Fruit fly (Drosophila melanogaster) whole organism, embryonic: Measurements from ENCODE around the gene CG32590.

Experiments
- Blimp-1 ChIP-seq: fragments of 200-800 bp; sonication (Bioruptor generic); optimal IDR thresholded peaks from 3 replicates; lab custom pipeline; 2018; ENCODE audit warnings: missing biosample characterization, missing genetic modification characterization, mild to moderate bottlenecking, moderate library complexity, missing genetic modification reagents
- CG10209 ChIP-seq: fragments of 200-800 bp; sonication (Bioruptor generic); optimal IDR thresholded peaks from 3 replicates; lab custom pipeline; 2017; ENCODE audit warnings: missing biosample characterization, mild to moderate bottlenecking, missing genetic modification characterization, missing genetic modification reagents
- CG11504 ChIP-seq: fragments of 200-800 bp; sonication (Bioruptor generic); optimal IDR thresholded peaks from 3 replicates; lab custom pipeline; 2019; ENCODE audit warnings: missing biosample characterization, mild to moderate bottlenecking, missing genetic modification characterization, moderate library complexity
- CG12391 ChIP-seq: fragments of 200-800 bp; sonication (Bioruptor generic); optimal IDR thresholded peaks from 3 replicates; lab custom pipeline; 2018; ENCODE audit warnings: missing biosample characterization, mild to moderate bottlenecking, missing genetic modification characterization, moderate library complexity
- CG12744 ChIP-seq: fragments of 200-800 bp; sonication (Bioruptor generic); optimal IDR thresholded peaks from 2 replicates; lab custom pipeline; 2016; ENCODE audit warnings: missing biosample characterization, missing genetic modification characterization
- CG13424 ChIP-seq: fragments of 200-800 bp; sonication (Bioruptor generic); optimal IDR thresholded peaks from 2 replicates; lab custom pipeline; 2019; ENCODE audit warnings: missing biosample characterization, mild to moderate bottlenecking, missing genetic modification characterization, moderate library complexity
- CG13894 ChIP-seq: fragments of 200-800 bp; sonication (Bioruptor generic); optimal IDR thresholded peaks from 3 replicates; lab custom pipeline; 2018; ENCODE audit warnings: missing biosample characterization, mild to moderate bottlenecking, missing genetic modification characterization, moderate library complexity
- CG14710 ChIP-seq: fragments of 200-800 bp; sonication (Bioruptor generic); optimal IDR thresholded peaks from 3 replicates; lab custom pipeline; 2019; ENCODE audit warnings: missing biosample characterization, mild to moderate bottlenecking, missing genetic modification characterization, moderate library complexity
- CG15601 ChIP-seq: fragments of 200-800 bp; sonication (Bioruptor generic); optimal IDR thresholded peaks from 3 replicates; lab custom pipeline; 2019; ENCODE audit warnings: missing biosample characterization, mild to moderate bottlenecking, missing genetic modification characterization, moderate library complexity
- CG17802 ChIP-seq: fragments of 200-800 bp; sonication (Bioruptor generic); optimal IDR thresholded peaks from 2 replicates; lab custom pipeline; 2018; ENCODE audit warnings: missing biosample characterization, mild to moderate bottlenecking, missing genetic modification characterization, moderate library complexity
- CG18599 ChIP-seq: fragments of 200-800 bp; sonication (Bioruptor generic); optimal IDR thresholded peaks from 3 replicates; lab custom pipeline; 2017; ENCODE audit warnings: missing biosample characterization, missing genetic modification characterization, mild to moderate bottlenecking, moderate library complexity, missing genetic modification reagents
- CG2678 ChIP-seq: fragments of 200-800 bp; sonication (Bioruptor generic); optimal IDR thresholded peaks from 3 replicates; lab custom pipeline; 2019; ENCODE audit warnings: missing biosample characterization, mild to moderate bottlenecking, missing genetic modification characterization, moderate library complexity
- CG31224 ChIP-seq: fragments of 200-800 bp; sonication (Bioruptor generic); IDR thresholded peaks from 2 replicates; pipeline ENCODE4 v1.3.6; 2022; ENCODE audit warnings: missing biosample characterization, missing genetic modification characterization
- CG31441 ChIP-seq: fragments of 200-800 bp; sonication (Bioruptor generic); IDR thresholded peaks from 2 replicates; pipeline ENCODE4 v1.3.6; 2022; ENCODE audit warnings: missing biosample characterization, missing genetic modification characterization
- CG7372 ChIP-seq: fragments of 200-800 bp; sonication (Bioruptor generic); IDR thresholded peaks from 2 replicates; pipeline ENCODE4 v1.3.6; 2022; ENCODE audit warnings: missing biosample characterization, missing genetic modification characterization
- CG7839 ChIP-seq: fragments of 200-800 bp; sonication (Bioruptor generic); optimal IDR thresholded peaks from 3 replicates; lab custom pipeline; 2018; ENCODE audit warnings: missing biosample characterization, mild to moderate bottlenecking, missing genetic modification characterization, moderate library complexity
- CG7928 ChIP-seq: fragments of 200-800 bp; sonication (Bioruptor generic); optimal IDR thresholded peaks from 2 replicates; lab custom pipeline; 2017; ENCODE audit warnings: missing biosample characterization, mild to moderate bottlenecking, missing genetic modification characterization
- CG7963 ChIP-seq: fragments of 200-800 bp; sonication (Bioruptor generic); IDR thresholded peaks from 3 replicates; pipeline ENCODE4 v1.3.6; 2022; ENCODE audit warnings: missing biosample characterization, missing genetic modification characterization; ENCODE audit not compliant: partially characterized antibody
- CG8388 ChIP-seq: fragments of 200-800 bp; sonication (Bioruptor generic); optimal IDR thresholded peaks from 2 replicates; lab custom pipeline; 2019; ENCODE audit warnings: missing biosample characterization, mild to moderate bottlenecking, missing genetic modification characterization, moderate library complexity
- D19B ChIP-seq: fragments of 200-800 bp; sonication (Bioruptor generic); optimal IDR thresholded peaks from 2 replicates; lab custom pipeline; 2017; ENCODE audit warnings: missing biosample characterization, mild to moderate bottlenecking, missing genetic modification characterization
- Dbx ChIP-seq: fragments of 200-800 bp; sonication (Bioruptor generic); IDR thresholded peaks from 3 replicates; pipeline ENCODE4 v1.3.6; 2022; ENCODE audit warnings: missing biosample characterization, missing genetic modification characterization
- Deaf1 ChIP-seq: fragments of 200-800 bp; optimal IDR thresholded peaks from 3 replicates; lab custom pipeline; 2019; ENCODE audit warnings: missing biosample characterization, mild to moderate bottlenecking, missing genetic modification characterization, moderate library complexity
- Gug ChIP-seq: fragments of 200-800 bp; sonication (Bioruptor generic); IDR thresholded peaks from 4 replicates; pipeline ENCODE4 v1.3.6; 2022; ENCODE audit warnings: missing biosample characterization, missing genetic modification characterization
- HLH3B ChIP-seq: fragments of 200-800 bp; sonication (Bioruptor generic); IDR thresholded peaks from 2 replicates; pipeline ENCODE4 v1.3.6; 2022; ENCODE audit warnings: missing biosample characterization, missing genetic modification characterization
- HLHmδ ChIP-seq: fragments of 200-800 bp; sonication (Bioruptor generic); optimal IDR thresholded peaks from 2 replicates; lab custom pipeline; 2018; ENCODE audit warnings: missing biosample characterization, mild to moderate bottlenecking, missing genetic modification characterization, moderate library complexity
- Hmr ChIP-seq: fragments of 200-800 bp; sonication (Bioruptor generic); optimal IDR thresholded peaks from 3 replicates; lab custom pipeline; 2017; ENCODE audit warnings: mild to moderate bottlenecking, missing biosample characterization, missing genetic modification reagents, missing genetic modification characterization
- Hr51 ChIP-seq, 2 experiments: fragments of 200-800 bp; sonication (Bioruptor generic); optimal IDR thresholded peaks; 2 replicates in 1 of 2; 3 replicates in 1 of 2; lab custom pipeline; 2016 to 2018; ENCODE audit warnings: missing biosample characterization in 2 of 2, missing genetic modification characterization in 2 of 2, mild to moderate bottlenecking in 1 of 2, moderate library complexity in 1 of 2
- Med ChIP-seq: fragments of 200-800 bp; sonication (Bioruptor generic); peaks from one replicate; lab custom pipeline; 2016; ENCODE audit warnings: missing biosample characterization, missing genetic modification characterization, mild to moderate bottlenecking, inconsistent platforms, moderate library complexity
- Nf-YA ChIP-seq: fragments of 200-800 bp; sonication (Bioruptor generic); IDR thresholded peaks from 2 replicates; pipeline ENCODE4 v1.3.6; 2022; ENCODE audit warnings: missing biosample characterization, missing genetic modification characterization
- Sox102F ChIP-seq: fragments of 200-800 bp; sonication (Bioruptor generic); optimal IDR thresholded peaks from 2 replicates; lab custom pipeline; 2018; ENCODE audit warnings: missing biosample characterization, mild to moderate bottlenecking, missing genetic modification characterization, moderate library complexity
- Sry-β ChIP-seq: fragments of 200-800 bp; sonication (Bioruptor generic); optimal IDR thresholded peaks from 2 replicates; lab custom pipeline; 2018; ENCODE audit warnings: missing biosample characterization, mild to moderate bottlenecking, missing genetic modification characterization, moderate library complexity
- ara ChIP-seq: fragments of 200-800 bp; sonication (Bioruptor generic); IDR thresholded peaks from 2 replicates; pipeline ENCODE4 v1.3.6; 2022; ENCODE audit warnings: missing biosample characterization, missing genetic modification characterization
- bsh ChIP-seq, 2 experiments: fragments of 200-800 bp; sonication (Bioruptor generic); optimal IDR thresholded peaks; 2 replicates each; lab custom pipeline; 2017 to 2018; ENCODE audit warnings: mild to moderate bottlenecking in 2 of 2, missing biosample characterization in 2 of 2, missing genetic modification characterization in 2 of 2, moderate library complexity in 1 of 2
- corto ChIP-seq: fragments of 200-800 bp; sonication (Bioruptor generic); optimal IDR thresholded peaks from 2 replicates; lab custom pipeline; 2016; ENCODE audit warnings: missing biosample characterization, mild to moderate bottlenecking, missing genetic modification characterization, moderate library complexity
- dmrt11E ChIP-seq: fragments of 200-800 bp; sonication (Bioruptor generic); optimal IDR thresholded peaks from 3 replicates; lab custom pipeline; 2018; ENCODE audit warnings: missing biosample characterization, mild to moderate bottlenecking, missing genetic modification characterization, moderate library complexity
- grau ChIP-seq: fragments of 200-800 bp; optimal IDR thresholded peaks from 3 replicates; lab custom pipeline; 2019; ENCODE audit warnings: missing biosample characterization, mild to moderate bottlenecking, missing genetic modification characterization, moderate library complexity
- ken ChIP-seq: fragments of 200-800 bp; sonication (Bioruptor generic); IDR thresholded peaks from 3 replicates; pipeline ENCODE4 v1.3.6; 2022; ENCODE audit warnings: missing biosample characterization, missing genetic modification characterization
- lola ChIP-seq, 3 experiments: fragments of >200 bp in 2 of 3; fragments of 200-800 bp in 1 of 3; sonication (Bioruptor generic) in 1 of 3; optimal IDR thresholded peaks; 2 replicates each; lab custom pipeline; 2017 to 2019; ENCODE audit warnings: missing biosample characterization in 3 of 3, missing genetic modification characterization in 3 of 3, mild to moderate bottlenecking in 1 of 3, moderate library complexity in 1 of 3
- onecut ChIP-seq: fragments of 200-800 bp; sonication (Bioruptor generic); IDR thresholded peaks from 2 replicates; pipeline ENCODE4 v1.3.6; 2022; ENCODE audit warnings: missing biosample characterization, missing genetic modification characterization
- phol ChIP-seq: fragments of 200-800 bp; sonication (Bioruptor generic); optimal IDR thresholded peaks from 3 replicates; lab custom pipeline; 2018; ENCODE audit warnings: missing biosample characterization, mild to moderate bottlenecking, missing genetic modification characterization, moderate library complexity
- row ChIP-seq: fragments of 200-800 bp; sonication (Bioruptor generic); IDR thresholded peaks from 3 replicates; pipeline ENCODE4 v1.3.6; 2022; ENCODE audit warnings: missing biosample characterization, missing genetic modification characterization
- sob ChIP-seq: fragments of 200-800 bp; sonication (Bioruptor generic); IDR thresholded peaks from 2 replicates; pipeline ENCODE4 v1.3.6; 2022; ENCODE audit warnings: missing biosample characterization, missing genetic modification characterization
- stc ChIP-seq: fragments of 200-800 bp; sonication (Bioruptor generic); IDR thresholded peaks from 2 replicates; pipeline ENCODE4 v1.3.6; 2022; ENCODE audit warnings: missing biosample characterization, missing genetic modification characterization
- unpg ChIP-seq: fragments of 200-800 bp; sonication (Bioruptor generic); optimal IDR thresholded peaks from 3 replicates; lab custom pipeline; 2018; ENCODE audit warnings: missing biosample characterization, mild to moderate bottlenecking, missing genetic modification characterization, moderate library complexity
- zfh1 ChIP-seq: fragments of 200-800 bp; sonication (Bioruptor generic); IDR thresholded peaks from 3 replicates; pipeline ENCODE4 v1.3.6; 2022; ENCODE audit warnings: missing biosample characterization, missing genetic modification characterization

The CG32590 gene

dm6 chrX:14846116-14846614 lies 7.3 kb upstream of the CG32590 start (continued):
- peak; percentile 39 for TF ChIP-seq phol (tag; lab: Kevin White, UChicago)
- peak; percentile 14 for TF ChIP-seq grau
- peak; percentile 32 for TF ChIP-seq CG12391 (tag; lab: Kevin White, UChicago)
- peak; percentile 37 for TF ChIP-seq CG15601
- TF ChIP-seq dmrt11E = peak; percentile 49
- TF ChIP-seq Blimp-1 (GFP tag; lab: Kevin White, UChicago) = peak; percentile 54
- peak; percentile 26 for TF ChIP-seq CG8388 (GFP tag; lab: Kevin White, UChicago)
- peak; percentile 30 for TF ChIP-seq unpg (GFP tag; lab: Kevin White, UChicago)
- no peak for TF ChIP-seq CG10209 (GFP tag; lab: Kevin White, UChicago)
- TF ChIP-seq CG31441 (GFP tag; lab: Robert Waterston, UW) = peak; percentile 38; the same call in 1 of the 2 replicates
- peak; percentile 29 for TF ChIP-seq CG7839 (tag; lab: Kevin White, UChicago)
- TF ChIP-seq corto (GFP tag; lab: Kevin White, UChicago) = no peak
- TF ChIP-seq lola (GFP tag; optimal IDR thresholded peaks at IDR 0.05; lab: Kevin White, UChicago) = peak in 1 of 3 experiments; percentile 61
- TF ChIP-seq HLHmδ (GFP tag; lab: Kevin White, UChicago) = no peak
- peak; percentile 51 for TF ChIP-seq CG14710
- TF ChIP-seq CG13894 (tag; lab: Kevin White, UChicago) = peak; percentile 21

dm6 chrX:14844657-14845056 lies 5.8 kb upstream of the CG32590 start, which contains the start of gene CG12539:
Gene CG12539 (minus strand): TSS chrX:14844757.
- TF ChIP-seq CG12744 = no peak
- TF ChIP-seq D19B = peak; percentile 28
- TF ChIP-seq CG31224 (GFP tag; lab: Robert Waterston, UW) = no peak
- TF ChIP-seq stc (GFP tag; lab: Robert Waterston, UW) = no peak
- no peak for TF ChIP-seq Hr51 (GFP tag; optimal IDR thresholded peaks at IDR 0.05; lab: Kevin White, UChicago)
- TF ChIP-seq CG7963 = no peak

- peak; percentile 34; the same call in 1 of the 3 replicates for TF ChIP-seq zfh1 (GFP tag; lab: Robert Waterston, UW)
- TF ChIP-seq Nf-YA (GFP tag; lab: Robert Waterston, UW) = no peak
- peak; percentile 7 for TF ChIP-seq CG13424 (tag; lab: Kevin White, UChicago)
- no peak for TF ChIP-seq CG17802 (tag; lab: Kevin White, UChicago)
- TF ChIP-seq CG8388 (GFP tag; lab: Kevin White, UChicago) = peak; percentile 42
- TF ChIP-seq bsh (GFP tag; optimal IDR thresholded peaks at IDR 0.05; lab: Kevin White, UChicago) = peak in 1 of 2 experiments; percentile 21
- TF ChIP-seq Med = peak; percentile 15
- TF ChIP-seq Gug (GFP tag; lab: Robert Waterston, UW) = no peak
- peak; percentile 9 for TF ChIP-seq CG18599 (GFP tag; lab: Kevin White, UChicago)
- TF ChIP-seq CG2678 (tag; lab: Kevin White, UChicago) = peak; percentile 8
- peak; percentile 44 for TF ChIP-seq onecut (GFP tag; lab: Robert Waterston, UW)
- TF ChIP-seq Dbx = 0 out of 3 replicates have a peak, but pooled peaks have one; percentile 21
- TF ChIP-seq CG7928 = peak; percentile 24
- TF ChIP-seq CG7372 (GFP tag; lab: Robert Waterston, UW) = no peak
- TF ChIP-seq HLH3B (GFP tag; lab: Robert Waterston, UW) = peak; percentile 34; the same call in 1 of the 2 replicates
- TF ChIP-seq CG11504 (tag; lab: Kevin White, UChicago) = peak; percentile 11
- TF ChIP-seq Hmr (GFP tag; lab: Kevin White, UChicago) = peak; percentile 28
- 0 out of 2 replicates have a peak, but pooled peaks have one; percentile 15 for TF ChIP-seq sob
- no peak for TF ChIP-seq Sry-β (GFP tag; lab: Kevin White, UChicago)
- TF ChIP-seq ara (GFP tag; lab: Robert Waterston, UW) = no peak
- TF ChIP-seq row (GFP tag; lab: Robert Waterston, UW) = peak; percentile 28; the same call in 2 of the 3 replicates
- TF ChIP-seq Sox102F (GFP tag; lab: Kevin White, UChicago) = peak; percentile 21
- TF ChIP-seq Deaf1 = peak; percentile 19
- no peak for TF ChIP-seq ken (GFP tag; lab: Robert Waterston, UW)
Measured at dm6 chrX:14841893-14842505, 3.1 kb upstream of the CG32590 start.
